Worm (Caenorhabditis elegans): ENCODE measurements around the gene abce-1.

Gene abce-1

DNA sequence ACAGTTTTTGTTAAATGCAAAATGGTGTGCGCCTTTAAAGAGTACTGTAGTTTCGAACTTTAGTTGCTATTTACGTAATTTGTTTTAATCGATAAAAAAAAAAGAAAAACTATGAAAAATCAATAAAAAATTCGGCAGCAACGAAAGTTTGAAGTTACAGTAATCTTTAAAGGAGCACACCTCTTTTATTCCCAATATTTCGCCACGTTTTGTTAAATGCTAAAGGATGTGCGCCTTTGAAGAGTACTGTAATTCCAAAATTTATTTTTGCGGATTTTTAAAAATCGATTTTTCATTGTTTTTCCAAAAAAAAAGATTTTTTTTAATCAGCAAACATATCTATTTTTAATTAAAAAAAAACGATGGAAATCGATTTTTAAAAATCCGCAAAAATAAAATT, 20.1 kb downstream of the abce-1 start:
- TF ChIP-seq lim-6 (tag; optimal IDR thresholded peaks at IDR 0.05) (no peak), lin-11 (tag; optimal IDR thresholded peaks at IDR 0.05) (no peak)

ce11 chrIII:13176876-13177275, 23.3 kb downstream of the abce-1 start:
- peak; percentile 75 for TF ChIP-seq nfya-1 (tag; optimal IDR thresholded peaks at IDR 0.05)
- TF ChIP-seq ceh-45 (GFP tag; IDR thresholded peaks at IDR 0.05): no peak

DNA sequence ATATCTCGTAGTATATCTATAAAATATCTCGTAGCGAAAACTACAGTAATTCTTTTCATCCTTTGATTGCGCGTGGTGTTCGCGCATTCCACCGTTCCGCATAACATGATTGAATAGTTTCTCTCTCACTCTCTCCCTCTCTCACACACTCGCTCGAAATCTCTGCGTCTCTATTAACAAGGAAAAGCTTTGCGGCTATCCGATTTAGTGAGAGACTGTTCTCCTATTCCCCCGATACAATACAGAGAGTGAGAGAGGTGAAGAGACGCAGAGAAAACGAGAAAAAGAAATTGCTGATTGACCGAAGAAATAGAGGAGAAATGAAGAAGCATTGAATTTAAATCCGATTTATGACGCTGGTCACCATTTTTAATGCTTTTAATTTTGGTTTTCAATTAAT, 28.4 kb downstream of the abce-1 start:
- TF ChIP-seq tbx-2 (tag; optimal IDR thresholded peaks at IDR 0.05) (peak; percentile 47), dve-1 (tag; optimal IDR thresholded peaks at IDR 0.05) (peak; percentile 44), pax-1 (tag; optimal IDR thresholded peaks at IDR 0.05) (peak; percentile 93), elt-2 (tag; optimal IDR thresholded peaks at IDR 0.05) (no peak), ceh-22 (tag; optimal IDR thresholded peaks at IDR 0.05) (no peak), ets-4 (tag; optimal IDR thresholded peaks at IDR 0.05) (no peak), nfya-1 (tag; optimal IDR thresholded peaks at IDR 0.05) (peak; percentile 63), ceh-31 (tag; optimal IDR thresholded peaks at IDR 0.05) (peak; percentile 33), fkh-6 (tag; optimal IDR thresholded peaks at IDR 0.05) (no peak), ref-2 (tag; optimal IDR thresholded peaks at IDR 0.05) (peak; percentile 36), pros-1 (tag; optimal IDR thresholded peaks at IDR 0.05) (peak; percentile 50), ahr-1 (tag; optimal IDR thresholded peaks at IDR 0.05) (no peak), ztf-16 (tag; optimal IDR thresholded peaks at IDR 0.05) (peak; percentile 13), rnt-1 (tag; optimal IDR thresholded peaks at IDR 0.05) (peak; percentile 58)

ce11 chrIII:13187090-13187489, 33.5 kb downstream of the abce-1 start, which contains the start of gene gly-5:
gly-5 (plus strand) TSS chrIII:13187390.
- TF ChIP-seq C08G9.2 (tag; optimal IDR thresholded peaks at IDR 0.05): no peak

- TF ChIP-seq fax-1 (tag; optimal IDR thresholded peaks at IDR 0.05) (peak; percentile 62), T23F11.4 (GFP tag; optimal IDR thresholded peaks at IDR 0.05) (no peak), rnt-1 (tag; optimal IDR thresholded peaks at IDR 0.05) (peak; percentile 59), ets-4 (tag; optimal IDR thresholded peaks at IDR 0.05) (peak; percentile 74), mec-3 (tag; optimal IDR thresholded peaks at IDR 0.05; ENCODE audit: borderline replicate concordance) (no peak), C08G9.2 (tag; optimal IDR thresholded peaks at IDR 0.05) (peak; percentile 88), fkh-6 (tag; optimal IDR thresholded peaks at IDR 0.05) (peak; percentile 50), unc-42 (tag; optimal IDR thresholded peaks at IDR 0.05) (peak; percentile 21), sox-2 (GFP tag; IDR thresholded peaks at IDR 0.05) (no peak), ceh-30 (tag; optimal IDR thresholded peaks at IDR 0.05) (no peak), ceh-48 (tag; optimal IDR thresholded peaks at IDR 0.05) (no peak), elt-2 (tag; optimal IDR thresholded peaks at IDR 0.05) (peak; percentile 22), unc-86 (tag; optimal IDR thresholded peaks at IDR 0.05) (peak; percentile 41), pat-9 (tag; optimal IDR thresholded peaks at IDR 0.05) (no peak), ceh-6 (GFP tag; optimal IDR thresholded peaks at IDR 0.05) (no peak), zip-5 (tag; optimal IDR thresholded peaks at IDR 0.05) (peak; percentile 64), ceh-19 (GFP tag; optimal IDR thresholded peaks at IDR 0.05) (no peak), pax-1 (tag; optimal IDR thresholded peaks at IDR 0.05) (no peak), tbx-7 (tag; optimal IDR thresholded peaks at IDR 0.05) (peak; percentile 87), pha-2 (tag; optimal IDR thresholded peaks at IDR 0.05) (no peak), ttx-3 (tag; optimal IDR thresholded peaks at IDR 0.05) (no peak), ceh-2 (tag; optimal IDR thresholded peaks at IDR 0.05) (peak; percentile 86), hlh-8 (tag; optimal IDR thresholded peaks at IDR 0.05) (peak; percentile 63), gmeb-2 (tag; optimal IDR thresholded peaks at IDR 0.05) (no peak), tbx-2 (tag; optimal IDR thresholded peaks at IDR 0.05) (peak; percentile 82), sox-4 (tag; optimal IDR thresholded peaks at IDR 0.05) (no peak), K09A11.1 (tag; optimal IDR thresholded peaks at IDR 0.05; ENCODE audit: insufficient read depth) (no peak), che-1 (tag; optimal IDR thresholded peaks at IDR 0.05) (no peak), ceh-14 (tag; optimal IDR thresholded peaks at IDR 0.05) (peak; percentile 24), ref-2 (tag; optimal IDR thresholded peaks at IDR 0.05) (peak; percentile 71), ama-1 (optimal IDR thresholded peaks at IDR 0.05) (no peak), ceh-31 (tag; optimal IDR thresholded peaks at IDR 0.05) (peak; percentile 88), nhr-232 (tag; optimal IDR thresholded peaks at IDR 0.05) (no peak)
Observed at ce11 chrIII:13187773-13188172, 34.2 kb downstream of the abce-1 start.
